Fruit fly (Drosophila melanogaster): ENCODE results near the gene CG13692.
A peak's percentile ranks its signal among the peaks of the same experiment; 100 is the strongest.

Gene CG13692

DNA sequence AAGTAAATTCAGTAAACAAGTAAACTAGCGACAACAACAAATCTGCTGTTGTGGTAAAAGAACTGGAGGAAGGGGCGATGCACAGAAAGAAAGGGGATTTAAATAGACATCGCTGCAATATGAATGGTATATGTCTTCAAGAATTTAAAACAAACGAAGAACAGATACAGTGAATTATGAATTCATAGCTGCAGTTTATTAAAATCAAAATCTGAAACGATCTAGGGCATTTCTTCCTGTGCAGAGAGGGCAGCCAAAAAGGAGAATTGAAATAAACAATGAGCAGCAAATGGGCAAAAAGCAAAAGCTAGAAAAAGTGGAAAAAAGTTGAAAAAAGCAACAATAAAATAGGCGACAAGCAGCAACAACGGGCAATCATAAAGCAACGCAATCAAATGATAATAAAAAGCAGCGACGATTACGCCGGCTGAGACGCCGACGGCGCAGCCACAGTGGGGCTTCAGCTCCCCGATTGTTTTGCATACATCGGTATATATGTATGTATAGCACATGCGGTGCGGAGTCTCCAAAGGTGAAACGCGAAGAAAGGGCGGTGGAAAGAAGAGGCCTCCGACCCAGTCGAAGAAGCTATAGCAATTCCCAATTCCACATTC lies 47.3 kb downstream of the CG13692 start (continued):
- TF ChIP-seq Optix (GFP tag; IDR thresholded peaks at IDR 0.05) (peak; percentile 72), pan (optimal IDR thresholded peaks at IDR 0.05) (no peak), pan (GFP tag; optimal IDR thresholded peaks at IDR 0.05 in 1 of 2, IDR thresholded peaks at IDR 0.05 in 1 of 2) (peak in 1 of 2 experiments; percentile 84), CG3407 (GFP tag; optimal IDR thresholded peaks at IDR 0.05) (peak; percentile 67), CG6791 (GFP tag; IDR thresholded peaks at IDR 0.05; ENCODE audit: partially characterized antibody) (no peak), PHDP (tag; optimal IDR thresholded peaks at IDR 0.05) (peak; percentile 83), CG13624 (GFP tag; optimal IDR thresholded peaks at IDR 0.05) (peak; percentile 72), CG7928 (GFP tag; optimal IDR thresholded peaks at IDR 0.05) (peak; percentile 36), CG9215 (GFP tag; IDR thresholded peaks at IDR 0.05) (peak; percentile 34; the same call in 1 of the 2 replicates), CG14667 (GFP tag; IDR thresholded peaks at IDR 0.05) (no peak; the same call in 1 of the 2 replicates), CG10431 (GFP tag; optimal IDR thresholded peaks at IDR 0.05) (no peak), CG17612 (GFP tag; IDR thresholded peaks at IDR 0.05) (peak; percentile 63), zfh1 (GFP tag; IDR thresholded peaks at IDR 0.05) (peak; percentile 72), CG10209 (GFP tag; optimal IDR thresholded peaks at IDR 0.05) (peak; percentile 76), H15 (GFP tag; IDR thresholded peaks at IDR 0.05) (peak; percentile 54; the same call in 1 of the 3 replicates), tup (GFP tag; optimal IDR thresholded peaks at IDR 0.05) (peak; percentile 1), CG6683 (GFP tag; optimal IDR thresholded peaks at IDR 0.05) (peak; percentile 29), Mad (GFP tag; optimal IDR thresholded peaks at IDR 0.05) (peak; percentile 27), CG15479 (GFP tag; optimal IDR thresholded peaks at IDR 0.05) (no peak)

DNA sequence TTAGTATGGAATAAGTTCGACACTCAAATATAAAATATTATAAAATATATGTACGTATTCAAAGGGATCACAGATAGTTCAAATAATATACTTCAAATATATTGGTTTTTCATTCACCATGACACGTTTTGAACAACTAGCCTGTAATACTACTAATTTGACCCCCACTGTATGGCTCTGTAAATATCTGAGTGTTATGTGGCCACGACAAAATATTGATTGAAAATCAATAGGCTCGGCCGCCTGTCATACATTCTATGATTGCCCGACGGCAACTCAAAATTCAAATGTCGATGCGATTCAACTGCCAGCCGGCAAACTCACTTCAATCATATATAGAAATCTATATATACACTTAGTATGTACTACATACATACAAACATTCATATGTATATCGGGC lies 48.3 kb downstream of the CG13692 start:
- TF ChIP-seq CG16815 (GFP tag; optimal IDR thresholded peaks at IDR 0.05) = peak; percentile 10
- no peak for TF ChIP-seq Hmx (GFP tag; optimal IDR thresholded peaks at IDR 0.05)
- TF ChIP-seq Lim3 (GFP tag; IDR thresholded peaks at IDR 0.05) = no peak
- no peak for TF ChIP-seq CG12219 (GFP tag; optimal IDR thresholded peaks at IDR 0.05)
- TF ChIP-seq ap (GFP tag; IDR thresholded peaks at IDR 0.05) = no peak
- TF ChIP-seq Tbp (GFP tag; optimal IDR thresholded peaks at IDR 0.05) = no peak
- TF ChIP-seq ase (GFP tag; IDR thresholded peaks at IDR 0.05) = no peak
- peak; percentile 31 for TF ChIP-seq CG2875 (GFP tag; optimal IDR thresholded peaks at IDR 0.05)
- TF ChIP-seq CG1603 (tag; optimal IDR thresholded peaks at IDR 0.05) = peak; percentile 48
- no peak for TF ChIP-seq Sin3A (optimal IDR thresholded peaks at IDR 0.05)
- TF ChIP-seq CG4404 (GFP tag; IDR thresholded peaks at IDR 0.05) = no peak
- TF ChIP-seq CG15269 (tag; optimal IDR thresholded peaks at IDR 0.05) = no peak
- TF ChIP-seq vvl (GFP tag; IDR thresholded peaks at IDR 0.05) = no peak
- no peak for TF ChIP-seq Hsf (GFP tag; optimal IDR thresholded peaks at IDR 0.05)
- TF ChIP-seq CG6813 (GFP tag; optimal IDR thresholded peaks at IDR 0.05) = no peak
- TF ChIP-seq CG4707 (GFP tag; optimal IDR thresholded peaks at IDR 0.05) = peak; percentile 26
- peak; percentile 67 for TF ChIP-seq onecut (GFP tag; IDR thresholded peaks at IDR 0.05)
- no peak for TF ChIP-seq hb (GFP tag; IDR thresholded peaks at IDR 0.05; ENCODE audit: partially characterized antibody)
- TF ChIP-seq Deaf1 (tag; optimal IDR thresholded peaks at IDR 0.05) = peak; percentile 46
- no peak for TF ChIP-seq Hr39 (optimal IDR thresholded peaks at IDR 0.05)
- no peak for TF ChIP-seq CG1792 (GFP tag; optimal IDR thresholded peaks at IDR 0.05)
- no peak for TF ChIP-seq CG11085 (GFP tag; IDR thresholded peaks at IDR 0.05)
- TF ChIP-seq zf30C (GFP tag; optimal IDR thresholded peaks at IDR 0.05) = no peak
- no peak for TF ChIP-seq danr (GFP tag; IDR thresholded peaks at IDR 0.05)
- no peak for TF ChIP-seq rib (GFP tag; IDR thresholded peaks at IDR 0.05)
- TF ChIP-seq CG3407 (GFP tag; optimal IDR thresholded peaks at IDR 0.05) = peak; percentile 58
- peak; percentile 67 for TF ChIP-seq Asciz (GFP tag; optimal IDR thresholded peaks at IDR 0.05)
- no peak for TF ChIP-seq sc (optimal IDR thresholded peaks at IDR 0.05)
- peak; percentile 52 for TF ChIP-seq sc (GFP tag; optimal IDR thresholded peaks at IDR 0.05)
- no peak for TF ChIP-seq CG12744 (GFP tag; optimal IDR thresholded peaks at IDR 0.05)
- no peak for TF ChIP-seq CG4617 (GFP tag; optimal IDR thresholded peaks at IDR 0.05; ENCODE audit: borderline replicate concordance)
- TF ChIP-seq ac (GFP tag; optimal IDR thresholded peaks at IDR 0.05) = no peak
- TF ChIP-seq gem (tag; optimal IDR thresholded peaks at IDR 0.05) = peak; percentile 56
- no peak for TF ChIP-seq Max (GFP tag; optimal IDR thresholded peaks at IDR 0.05)

Measured in whole organism, embryonic.